Fruit fly (Drosophila melanogaster) whole organism, pupa: Measurements from ENCODE around the gene CG11458.

Experiments used
- CG10348 ChIP-seq: fragments of 200-800 bp; sonication (Bioruptor generic); IDR thresholded peaks from 2 replicates; pipeline ENCODE4 v1.3.6; 2022; ENCODE audit warnings: missing biosample characterization, missing genetic modification characterization
- CG12605 ChIP-seq: fragments of 200-800 bp; sonication (Bioruptor generic); IDR thresholded peaks from 2 replicates; pipeline ENCODE4 v1.3.6; 2022; ENCODE audit warnings: missing biosample characterization, missing genetic modification characterization
- CG14655 ChIP-seq: fragments of 200-800 bp; sonication (Bioruptor generic); optimal IDR thresholded peaks from 3 replicates; lab custom pipeline; 2017; ENCODE audit warnings: mild to moderate bottlenecking, missing biosample characterization, missing genetic modification reagents, missing genetic modification characterization
- CG17806 ChIP-seq: fragments of 200-800 bp; sonication (Bioruptor generic); optimal IDR thresholded peaks from 2 replicates; lab custom pipeline; 2018; ENCODE audit warnings: missing biosample characterization, mild to moderate bottlenecking, missing genetic modification characterization, moderate library complexity
- CG32121 ChIP-seq: fragments of 200-800 bp; sonication (Bioruptor generic); IDR thresholded peaks from 2 replicates; pipeline ENCODE4 v1.3.6; 2022; ENCODE audit warnings: missing biosample characterization, missing genetic modification characterization
- CG34367 ChIP-seq: fragments of 200-800 bp; sonication (Bioruptor generic); optimal IDR thresholded peaks from 2 replicates; lab custom pipeline; 2018; ENCODE audit warnings: missing biosample characterization, mild to moderate bottlenecking, missing genetic modification characterization
- CG4496 ChIP-seq: fragments of 200-800 bp; sonication (Bioruptor generic); IDR thresholded peaks from 3 replicates; pipeline ENCODE4 v1.3.6; 2022; ENCODE audit warnings: missing biosample characterization, missing genetic modification characterization
- CG8301 ChIP-seq: fragments of 200-800 bp; sonication (Bioruptor generic); optimal IDR thresholded peaks from 2 replicates; lab custom pipeline; 2018; ENCODE audit warnings: missing biosample characterization, mild to moderate bottlenecking, missing genetic modification characterization
- EcR ChIP-seq: fragments of 200-800 bp; sonication (Bioruptor generic); optimal IDR thresholded peaks from 3 replicates; lab custom pipeline; 2019; ENCODE audit warnings: missing biosample characterization, missing genetic modification characterization, mild to moderate bottlenecking, moderate library complexity, missing genetic modification reagents
- Pif1A ChIP-seq: fragments of 200-800 bp; sonication (Bioruptor generic); optimal IDR thresholded peaks from 3 replicates; lab custom pipeline; 2016; ENCODE audit warnings: missing biosample characterization, missing genetic modification characterization
- Snoo ChIP-seq: fragments of 200-800 bp; sonication (Bioruptor generic); optimal IDR thresholded peaks from 3 replicates; lab custom pipeline; 2017; ENCODE audit warnings: missing biosample characterization, mild to moderate bottlenecking, missing genetic modification characterization, inconsistent platforms
- fd96Ca ChIP-seq: fragments of 200-800 bp; sonication (Bioruptor generic); IDR thresholded peaks from 3 replicates; pipeline ENCODE4 v1.3.6; 2022; ENCODE audit warnings: missing biosample characterization, missing genetic modification characterization
- gl ChIP-seq: fragments of 200-800 bp; sonication (Bioruptor generic); optimal IDR thresholded peaks from 2 replicates; lab custom pipeline; 2018; ENCODE audit warnings: missing biosample characterization, mild to moderate bottlenecking, missing genetic modification characterization

dm6 chr3L:20885172-20885571, 20.4 kb upstream of the CG11458 start, which contains the start of gene CG32432:
- TF ChIP-seq CG4496 (no peak), CG12605 (GFP tag; lab: Robert Waterston, UW) (no peak), CG8301 (tag; lab: Kevin White, UChicago) (no peak), Snoo (tag; lab: Kevin White, UChicago) (no peak), CG10348 (no peak), CG32121 (GFP tag; lab: Robert Waterston, UW) (no peak), EcR (GFP tag; lab: Kevin White, UChicago) (no peak), CG17806 (tag; lab: Kevin White, UChicago) (no peak), CG34367 (tag; lab: Kevin White, UChicago) (no peak), fd96Ca (GFP tag; lab: Robert Waterston, UW) (no peak), gl (tag; lab: Kevin White, UChicago) (no peak), CG14655 (GFP tag; lab: Kevin White, UChicago) (no peak), Pif1A (GFP tag; lab: Kevin White, UChicago) (no peak)
